Fruit fly (Drosophila melanogaster) whole organism, adult: ENCODE measurements around the gene tgo.

Experiments used
- CG11617 ChIP-seq: fragments of 200-800 bp; sonication (Bioruptor generic); optimal IDR thresholded peaks from 2 replicates; lab custom pipeline; 2017; ENCODE audit warnings: mild to moderate bottlenecking, missing biosample characterization, missing genetic modification reagents, missing genetic modification characterization
- CG12768 ChIP-seq: fragments of 200-800 bp; sonication (Bioruptor generic); optimal IDR thresholded peaks from 2 replicates; lab custom pipeline; 2017; ENCODE audit warnings: missing biosample characterization, missing genetic modification characterization, mild to moderate bottlenecking, moderate library complexity, missing genetic modification reagents
- CG14711 ChIP-seq: fragments of 200-800 bp; sonication (Bioruptor generic); optimal IDR thresholded peaks from 2 replicates; lab custom pipeline; 2018; ENCODE audit warnings: missing biosample characterization, mild to moderate bottlenecking, missing genetic modification characterization, moderate library complexity
- CG1620 ChIP-seq: fragments of 200-800 bp; sonication (Bioruptor generic); optimal IDR thresholded peaks from 2 replicates; lab custom pipeline; 2016; ENCODE audit warnings: missing biosample characterization, missing genetic modification characterization
- CG33017 ChIP-seq: fragments of 200-800 bp; sonication (Bioruptor generic); optimal IDR thresholded peaks from 2 replicates; lab custom pipeline; 2018; ENCODE audit warnings: missing biosample characterization, mild to moderate bottlenecking, missing genetic modification characterization, moderate library complexity
- CG5204 ChIP-seq: fragments of 200-800 bp; sonication (Bioruptor generic); optimal IDR thresholded peaks from 2 replicates; lab custom pipeline; 2016; ENCODE audit warnings: missing biosample characterization, missing genetic modification characterization
- CG7045 ChIP-seq: fragments of 200-800 bp; sonication (Bioruptor generic); optimal IDR thresholded peaks from 2 replicates; lab custom pipeline; 2017; ENCODE audit warnings: missing biosample characterization, mild to moderate bottlenecking, missing genetic modification characterization
- CG7101 ChIP-seq: fragments of 200-800 bp; sonication (Bioruptor generic); optimal IDR thresholded peaks from 2 replicates; lab custom pipeline; 2018; ENCODE audit warnings: missing biosample characterization, mild to moderate bottlenecking, missing genetic modification characterization, moderate library complexity
- Clk ChIP-seq: fragments of 200-800 bp; sonication (Bioruptor generic); optimal IDR thresholded peaks from 2 replicates; lab custom pipeline; 2017; ENCODE audit warnings: missing biosample characterization, missing genetic modification characterization
- Crg-1 ChIP-seq: fragments of 200-800 bp; sonication (Bioruptor generic); optimal IDR thresholded peaks from 2 replicates; lab custom pipeline; 2016; ENCODE audit warnings: missing biosample characterization, missing genetic modification characterization
- Hr96 ChIP-seq: fragments of 200-800 bp; sonication (Bioruptor generic); optimal IDR thresholded peaks from 2 replicates; lab custom pipeline; 2016; ENCODE audit warnings: missing biosample characterization, missing genetic modification characterization
- Mnt ChIP-seq: fragments of 200-800 bp; sonication (Bioruptor generic); optimal IDR thresholded peaks from 2 replicates; lab custom pipeline; 2016; ENCODE audit warnings: missing biosample characterization, mild to moderate bottlenecking, missing genetic modification characterization
- bab1 ChIP-seq: fragments of 200-800 bp; sonication (Bioruptor generic); optimal IDR thresholded peaks from 3 replicates; lab custom pipeline; 2019; ENCODE audit warnings: missing biosample characterization, mild to moderate bottlenecking, missing genetic modification characterization, moderate library complexity
- cic ChIP-seq: fragments of 200-800 bp; sonication (Bioruptor generic); optimal IDR thresholded peaks from 2 replicates; lab custom pipeline; 2017; ENCODE audit warnings: missing biosample characterization, mild to moderate bottlenecking, missing genetic modification characterization, moderate library complexity
- cnc ChIP-seq, 2 experiments: fragments of >200 bp; optimal IDR thresholded peaks; 2 replicates each; lab custom pipeline; 2017
- kay ChIP-seq: fragments of 200-800 bp; sonication (Bioruptor generic); peaks from one replicate; lab custom pipeline; 2016; ENCODE audit warnings: missing biosample characterization, missing genetic modification characterization, borderline replicate concordance
- ovo ChIP-seq: fragments of 200-800 bp; sonication (Bioruptor generic); optimal IDR thresholded peaks from 2 replicates; lab custom pipeline; 2016; ENCODE audit warnings: missing biosample characterization, missing genetic modification characterization
- pad ChIP-seq: fragments of 200-800 bp; sonication (Bioruptor generic); optimal IDR thresholded peaks from 3 replicates; lab custom pipeline; 2017; ENCODE audit warnings: missing biosample characterization, missing genetic modification characterization, mild to moderate bottlenecking, moderate library complexity, missing genetic modification reagents
- tj ChIP-seq: fragments of 200-800 bp; sonication (Bioruptor generic); optimal IDR thresholded peaks from 3 replicates; lab custom pipeline; 2017; ENCODE audit warnings: missing biosample characterization, mild to moderate bottlenecking, missing genetic modification characterization, moderate library complexity
- toe ChIP-seq: fragments of 200-800 bp; sonication (Bioruptor generic); optimal IDR thresholded peaks from 2 replicates; lab custom pipeline; 2016; ENCODE audit warnings: missing biosample characterization, missing genetic modification characterization

Gene tgo

dm6 chr3R:9030750-9031128 lies 10.9 kb upstream of the tgo start:
- TF ChIP-seq kay: peak; percentile 98
- TF ChIP-seq CG7101 (tag; lab: Kevin White, UChicago): no peak
- TF ChIP-seq ovo (GFP tag; lab: Kevin White, UChicago): no peak
- TF ChIP-seq bab1: no peak
- no peak for TF ChIP-seq CG11617

dm6 chr3R:9030006-9030749 lies 10.4 kb upstream of the tgo start:
- no peak for TF ChIP-seq kay
- TF ChIP-seq Crg-1 (GFP tag; lab: Kevin White, UChicago): no peak
- TF ChIP-seq CG5204 (GFP tag; lab: Kevin White, UChicago): no peak
- TF ChIP-seq CG1620 (GFP tag; lab: Kevin White, UChicago): no peak
- TF ChIP-seq Mnt (GFP tag; lab: Kevin White, UChicago): no peak
- TF ChIP-seq ovo (GFP tag; lab: Kevin White, UChicago): no peak
- TF ChIP-seq CG12768: no peak
- no peak for TF ChIP-seq cnc (optimal IDR thresholded peaks at IDR 0.05; lab: Kevin White, UChicago)
- TF ChIP-seq cic (GFP tag; lab: Kevin White, UChicago): no peak
- TF ChIP-seq Clk (GFP tag; lab: Kevin White, UChicago): no peak
- TF ChIP-seq toe: no peak
- no peak for TF ChIP-seq pad
- TF ChIP-seq CG7045 (GFP tag; lab: Kevin White, UChicago): no peak
- no peak for TF ChIP-seq CG14711
- TF ChIP-seq CG7101 (tag; lab: Kevin White, UChicago): no peak
- TF ChIP-seq tj: no peak

dm6 chr3R:9029411-9029810 lies 9.6 kb upstream of the tgo start:
- TF ChIP-seq tj (no peak), CG7101 (tag; lab: Kevin White, UChicago) (no peak), cic (GFP tag; lab: Kevin White, UChicago) (no peak), bab1 (no peak), Crg-1 (GFP tag; lab: Kevin White, UChicago) (no peak), cnc (optimal IDR thresholded peaks at IDR 0.05; lab: Kevin White, UChicago) (no peak), ovo (GFP tag; lab: Kevin White, UChicago) (no peak), CG5204 (GFP tag; lab: Kevin White, UChicago) (no peak), CG11617 (no peak), Mnt (GFP tag; lab: Kevin White, UChicago) (no peak)

dm6 chr3R:9028690-9029089 lies 8.9 kb upstream of the tgo start:
- TF ChIP-seq kay: no peak
- no peak for TF ChIP-seq CG7101 (tag; lab: Kevin White, UChicago)
- no peak for TF ChIP-seq cic (GFP tag; lab: Kevin White, UChicago)
- TF ChIP-seq toe: no peak
- TF ChIP-seq CG14711: no peak
- no peak for TF ChIP-seq cnc (optimal IDR thresholded peaks at IDR 0.05; lab: Kevin White, UChicago)
- TF ChIP-seq CG1620 (GFP tag; lab: Kevin White, UChicago): no peak

- TF ChIP-seq Clk (GFP tag; lab: Kevin White, UChicago) (no peak), CG7045 (GFP tag; lab: Kevin White, UChicago) (no peak), CG7101 (tag; lab: Kevin White, UChicago) (no peak), ovo (GFP tag; lab: Kevin White, UChicago) (no peak), Mnt (GFP tag; lab: Kevin White, UChicago) (no peak), kay (no peak), CG11617 (no peak), toe (no peak), Hr96 (GFP tag; lab: Kevin White, UChicago) (no peak), CG1620 (GFP tag; lab: Kevin White, UChicago) (no peak), CG12768 (no peak)
These were observed 7.3 kb upstream of the tgo start for dm6 chr3R:9027082-9027481.

- TF ChIP-seq cnc (optimal IDR thresholded peaks at IDR 0.05; lab: Kevin White, UChicago) (no peak), CG11617 (no peak), Clk (GFP tag; lab: Kevin White, UChicago) (no peak), Hr96 (GFP tag; lab: Kevin White, UChicago) (no peak), CG7045 (GFP tag; lab: Kevin White, UChicago) (no peak), CG33017 (no peak), CG1620 (GFP tag; lab: Kevin White, UChicago) (no peak), toe (no peak), bab1 (no peak), Crg-1 (GFP tag; lab: Kevin White, UChicago) (no peak), ovo (GFP tag; lab: Kevin White, UChicago) (no peak), CG7101 (tag; lab: Kevin White, UChicago) (no peak), cic (GFP tag; lab: Kevin White, UChicago) (no peak), kay (no peak), pad (no peak), CG5204 (GFP tag; lab: Kevin White, UChicago) (no peak), CG12768 (no peak), tj (no peak)
These were observed 5.2 kb upstream of the tgo start for dm6 chr3R:9024835-9025510.

- TF ChIP-seq kay: no peak
- TF ChIP-seq Crg-1 (GFP tag; lab: Kevin White, UChicago): no peak
- no peak for TF ChIP-seq ovo (GFP tag; lab: Kevin White, UChicago)
- TF ChIP-seq bab1: no peak
- no peak for TF ChIP-seq CG14711
- no peak for TF ChIP-seq tj
- TF ChIP-seq Mnt (GFP tag; lab: Kevin White, UChicago): no peak
- TF ChIP-seq CG5204 (GFP tag; lab: Kevin White, UChicago): no peak
These were observed 4.1 kb upstream of the tgo start for dm6 chr3R:9023934-9024333.
